Fruit fly (Drosophila melanogaster) whole organism: ENCODE data around the gene CG18473.

ENCODE experiments used
- CG8478 ChIP-seq: fragments of >200 bp; optimal IDR thresholded peaks from 2 replicates; lab custom pipeline; 2018; ENCODE audit warnings: inconsistent platforms
- Dll ChIP-seq: fragments of >200 bp; optimal IDR thresholded peaks from 2 replicates; lab custom pipeline; 2017
- EcR ChIP-seq, 2 experiments: fragments of >200 bp; optimal IDR thresholded peaks; 2 replicates each; lab custom pipeline; 2017; ENCODE audit warnings: missing biosample characterization in 2 of 2, missing genetic modification characterization in 2 of 2, missing genetic modification reagents in 2 of 2
- pan ChIP-seq: fragments of >200 bp; optimal IDR thresholded peaks from 2 replicates; lab custom pipeline; 2017
- psq ChIP-seq: fragments of >200 bp; optimal IDR thresholded peaks from 2 replicates; lab custom pipeline; 2017
- usp ChIP-seq: fragments of >200 bp; optimal IDR thresholded peaks from 2 replicates; lab custom pipeline; 2017; ENCODE audit warnings: missing biosample characterization, missing genetic modification characterization, mixed read lengths

DNA sequence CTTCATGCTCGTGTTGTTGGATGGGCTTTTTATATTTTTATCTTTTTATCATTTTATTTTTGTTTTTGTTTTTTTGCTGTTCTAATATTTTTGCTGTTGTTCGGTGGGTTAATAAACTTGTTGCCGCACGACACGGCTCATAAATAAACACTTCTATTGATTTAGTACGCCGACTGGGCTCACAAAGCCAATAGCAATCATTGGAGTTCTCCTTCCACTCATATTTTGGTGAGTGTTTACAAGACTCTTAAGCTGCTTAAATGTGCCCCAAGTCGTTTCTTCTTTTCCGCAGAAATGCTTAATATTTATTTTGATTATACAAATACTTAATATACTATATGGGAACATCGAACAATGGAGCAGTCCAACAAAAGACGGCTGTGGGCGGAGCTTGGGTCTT, 27.1 kb downstream of the CG18473 start:
- no peak for TF ChIP-seq EcR (GFP tag; optimal IDR thresholded peaks at IDR 0.05; lab: Kevin White, UChicago)
- no peak for TF ChIP-seq usp
- no peak for TF ChIP-seq psq (lab: Kevin White, UChicago)
- no peak for TF ChIP-seq Dll (lab: Kevin White, UChicago)
- TF ChIP-seq pan (lab: Kevin White, UChicago), result no peak
- no peak for TF ChIP-seq CG8478 (lab: Kevin White, UChicago)
